Worm (Caenorhabditis elegans): ENCODE data around the gene acly-2.

Gene acly-2

ce11 chrV:13073145-13073544 lies 43.1 kb upstream of the acly-2 start (continued):
- no peak for TF ChIP-seq egl-27 (tag; optimal IDR thresholded peaks at IDR 0.05)
- TF ChIP-seq ceh-63 (GFP tag; optimal IDR thresholded peaks at IDR 0.05): no peak
- no peak for TF ChIP-seq ceh-82 (tag; optimal IDR thresholded peaks at IDR 0.05)
- no peak for TF ChIP-seq unc-130 (tag; optimal IDR thresholded peaks at IDR 0.05)
- no peak for TF ChIP-seq nhr-90 (tag; optimal IDR thresholded peaks at IDR 0.05; ENCODE audit: poor library complexity)
- TF ChIP-seq jun-1 (tag; optimal IDR thresholded peaks at IDR 0.05): no peak
- TF ChIP-seq mab-9 (GFP tag; IDR thresholded peaks at IDR 0.05): no peak
- TF ChIP-seq nhr-77 (tag; optimal IDR thresholded peaks at IDR 0.05): no peak
- TF ChIP-seq isw-1 (GFP tag; IDR thresholded peaks at IDR 0.05): no peak
- TF ChIP-seq mep-1 (tag; optimal IDR thresholded peaks at IDR 0.05): no peak
- no peak for TF ChIP-seq ceh-88 (GFP tag; IDR thresholded peaks at IDR 0.05)
- TF ChIP-seq skn-1 (tag; optimal IDR thresholded peaks at IDR 0.05): no peak
- no peak for TF ChIP-seq lsy-2 (tag; optimal IDR thresholded peaks at IDR 0.05)
- peak; percentile 2 for TF ChIP-seq xbp-1 (tag; optimal IDR thresholded peaks at IDR 0.05)
- TF ChIP-seq efl-1 (optimal IDR thresholded peaks at IDR 0.05): no peak
- peak in 1 of 2 experiments; percentile 56 for TF ChIP-seq efl-1 (GFP tag; optimal IDR thresholded peaks at IDR 0.05 in 1 of 2)
- TF ChIP-seq ceh-90 (tag; optimal IDR thresholded peaks at IDR 0.05): no peak
- TF ChIP-seq aha-1 (tag; optimal IDR thresholded peaks at IDR 0.05): no peak
- TF ChIP-seq ceh-8 (GFP tag; optimal IDR thresholded peaks at IDR 0.05): no peak
- no peak for TF ChIP-seq nhr-84 (tag; optimal IDR thresholded peaks at IDR 0.05)
- TF ChIP-seq alr-1 (tag; optimal IDR thresholded peaks at IDR 0.05; ENCODE audit: borderline replicate concordance): no peak
- TF ChIP-seq unc-86 (tag; optimal IDR thresholded peaks at IDR 0.05): no peak
- TF ChIP-seq hlh-4 (tag; optimal IDR thresholded peaks at IDR 0.05): no peak
- TF ChIP-seq mef-2 (tag; optimal IDR thresholded peaks at IDR 0.05): no peak
- TF ChIP-seq nhr-76 (tag; optimal IDR thresholded peaks at IDR 0.05): no peak
- peak; percentile 70 for TF ChIP-seq nhr-85 (tag)
- peak; percentile 42 for TF ChIP-seq nhr-20 (tag; optimal IDR thresholded peaks at IDR 0.05)
- TF ChIP-seq C04F5.9 (tag; optimal IDR thresholded peaks at IDR 0.05): no peak
- TF ChIP-seq elt-3 (tag; optimal IDR thresholded peaks at IDR 0.05): no peak
- no peak for TF ChIP-seq hlh-17 (GFP tag; optimal IDR thresholded peaks at IDR 0.05; ENCODE audit: borderline replicate concordance)
- no peak for TF ChIP-seq elt-2 (tag; optimal IDR thresholded peaks at IDR 0.05)

DNA sequence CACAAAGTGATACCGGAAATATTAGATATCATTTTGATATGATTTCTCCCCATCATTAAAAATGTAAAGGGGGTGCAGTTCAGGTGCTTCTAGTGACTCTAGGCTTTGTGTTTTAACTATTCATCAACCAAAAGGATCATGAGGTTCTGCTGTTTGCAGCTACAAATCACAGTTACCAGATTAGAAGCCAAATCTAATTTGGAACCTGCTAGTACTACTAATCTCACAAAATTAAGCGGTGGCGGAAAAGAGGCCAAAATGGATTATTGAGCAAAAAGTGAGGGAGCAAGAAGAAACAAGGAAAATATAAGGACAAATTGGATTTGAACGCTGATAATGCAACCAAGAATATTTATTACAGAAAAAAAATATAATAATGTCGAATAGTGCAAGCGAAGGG lies 42.1 kb upstream of the acly-2 start:
- TF ChIP-seq unc-98 (GFP tag; IDR thresholded peaks at IDR 0.05): no peak
- no peak for TF ChIP-seq aly-2 (tag; optimal IDR thresholded peaks at IDR 0.05)
- peak; percentile 70 for TF ChIP-seq dsc-1 (tag; optimal IDR thresholded peaks at IDR 0.05)
- TF ChIP-seq mep-1 (tag; optimal IDR thresholded peaks at IDR 0.05): no peak
- TF ChIP-seq alr-1 (tag; optimal IDR thresholded peaks at IDR 0.05; ENCODE audit: borderline replicate concordance): no peak
- TF ChIP-seq xbp-1 (tag; optimal IDR thresholded peaks at IDR 0.05): no peak
- TF ChIP-seq pax-3 (tag; optimal IDR thresholded peaks at IDR 0.05): peak; percentile 19
- no peak for TF ChIP-seq unc-130 (tag; optimal IDR thresholded peaks at IDR 0.05)
- TF ChIP-seq sup-37 (GFP tag; optimal IDR thresholded peaks at IDR 0.05): no peak
- no peak for TF ChIP-seq Y116A8C.19 (tag; optimal IDR thresholded peaks at IDR 0.05; ENCODE audit: borderline replicate concordance)
- TF ChIP-seq aha-1 (tag; optimal IDR thresholded peaks at IDR 0.05): no peak
- TF ChIP-seq lin-14 (GFP tag; optimal IDR thresholded peaks at IDR 0.05): no peak

DNA sequence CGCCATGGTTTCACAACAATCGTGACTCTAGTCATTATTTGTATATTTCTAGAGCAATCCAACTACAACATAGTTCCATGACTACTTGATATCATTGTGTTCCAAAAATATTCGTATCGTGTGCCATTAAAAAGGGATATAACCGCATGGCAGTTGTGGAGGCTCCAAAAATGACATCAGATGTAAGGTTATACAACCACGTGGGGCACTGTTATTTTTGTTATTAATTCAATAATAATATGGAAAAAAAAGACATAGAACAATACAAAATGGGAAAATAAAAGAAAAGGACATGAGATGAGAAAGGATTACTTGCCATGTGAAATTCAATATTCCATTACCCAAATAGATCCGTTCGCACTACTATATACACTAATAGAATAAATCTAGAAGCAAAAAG lies 40.9 kb upstream of the acly-2 start:
- TF ChIP-seq pag-3 (tag; optimal IDR thresholded peaks at IDR 0.05; ENCODE audit: borderline replicate concordance, insufficient read depth): no peak
- TF ChIP-seq egl-27 (tag; optimal IDR thresholded peaks at IDR 0.05): no peak
- TF ChIP-seq dsc-1 (tag; optimal IDR thresholded peaks at IDR 0.05): peak; percentile 62
- no peak for TF ChIP-seq nhr-85 (tag)
- TF ChIP-seq pax-3 (tag; optimal IDR thresholded peaks at IDR 0.05): peak; percentile 61
- no peak for TF ChIP-seq ces-1 (GFP tag; optimal IDR thresholded peaks at IDR 0.05)
